Worm (Caenorhabditis elegans): ENCODE measurements around the gene dnc-3.

Gene dnc-3

DNA sequence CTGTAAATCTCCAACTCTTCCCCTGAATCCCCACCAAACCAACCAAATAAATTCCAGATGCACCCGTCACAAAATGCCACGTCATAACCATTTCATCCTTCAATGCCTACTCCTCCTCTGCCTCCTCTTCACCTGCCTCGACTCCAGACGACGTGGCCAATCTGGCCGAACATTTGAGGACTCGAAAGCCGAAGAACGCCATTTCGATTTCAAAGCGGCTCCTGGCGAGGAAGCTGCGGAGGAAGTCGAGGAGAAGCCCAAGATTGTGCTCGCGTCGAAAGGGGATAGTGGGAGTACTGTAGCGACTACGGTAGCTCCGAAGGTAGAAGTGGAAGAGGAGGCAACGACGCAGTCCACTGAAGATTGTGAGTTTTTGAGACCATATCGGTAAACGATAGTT lies 3.9 kb downstream of the dnc-3 start, which contains the start of gene lgc-45:
TSS of gene lgc-45 (plus strand) at position 56 of the 400 bp plus-strand sequence.
- TF ChIP-seq egl-5 (tag; optimal IDR thresholded peaks at IDR 0.05) (no peak), ztf-4 (tag; optimal IDR thresholded peaks at IDR 0.05) (no peak), nhr-43 (tag; optimal IDR thresholded peaks at IDR 0.05; ENCODE audit: poor library complexity, severe bottlenecking) (no peak), nhr-23 (tag; optimal IDR thresholded peaks at IDR 0.05) (no peak), nhr-25 (tag; optimal IDR thresholded peaks at IDR 0.05) (no peak), elt-3 (tag; optimal IDR thresholded peaks at IDR 0.05) (no peak), mdl-1 (tag; optimal IDR thresholded peaks at IDR 0.05) (no peak), ceh-28 (tag; optimal IDR thresholded peaks at IDR 0.05) (no peak), nhr-77 (tag; optimal IDR thresholded peaks at IDR 0.05) (no peak), nhr-67 (tag; optimal IDR thresholded peaks at IDR 0.05) (no peak), eor-1 (tag; optimal IDR thresholded peaks at IDR 0.05) (no peak), nfya-1 (tag; optimal IDR thresholded peaks at IDR 0.05; ENCODE audit: insufficient read depth) (no peak), hmg-11 (tag; optimal IDR thresholded peaks at IDR 0.05) (no peak), snpc-4 (tag; optimal IDR thresholded peaks at IDR 0.05) (no peak), ama-1 (optimal IDR thresholded peaks at IDR 0.05) (no peak), ceh-9 (tag; optimal IDR thresholded peaks at IDR 0.05) (no peak), nhr-11 (tag; optimal IDR thresholded peaks at IDR 0.05) (no peak), aly-2 (tag; optimal IDR thresholded peaks at IDR 0.05) (no peak)

- no peak for TF ChIP-seq snpc-4 (tag; optimal IDR thresholded peaks at IDR 0.05)
- TF ChIP-seq ceh-16 (tag; optimal IDR thresholded peaks at IDR 0.05): no peak
- no peak for TF ChIP-seq R02D3.7 (tag; optimal IDR thresholded peaks at IDR 0.05)
- TF ChIP-seq mml-1 (tag; optimal IDR thresholded peaks at IDR 0.05): no peak
- TF ChIP-seq pha-4 (tag; optimal IDR thresholded peaks at IDR 0.05): no peak
- TF ChIP-seq daf-12 (tag; optimal IDR thresholded peaks at IDR 0.05): no peak
These were observed 7.1 kb downstream of the dnc-3 start, which contains the start of gene W10G11.1 for ce11 chrII:3560592-3560991. W10G11.1 (minus strand) TSS chrII:3560692.

- TF ChIP-seq elt-2 (tag; optimal IDR thresholded peaks at IDR 0.05) (no peak), eor-1 (tag; optimal IDR thresholded peaks at IDR 0.05) (no peak), zag-1 (tag; optimal IDR thresholded peaks at IDR 0.05) (no peak), elt-1 (tag; optimal IDR thresholded peaks at IDR 0.05) (no peak), ama-1 (optimal IDR thresholded peaks at IDR 0.05) (no peak), aly-2 (tag; optimal IDR thresholded peaks at IDR 0.05) (no peak), nhr-23 (tag; optimal IDR thresholded peaks at IDR 0.05) (no peak), ceh-16 (tag; optimal IDR thresholded peaks at IDR 0.05) (no peak), fkh-2 (tag; optimal IDR thresholded peaks at IDR 0.05) (no peak), lin-15B (tag; optimal IDR thresholded peaks at IDR 0.05) (no peak), fkh-10 (GFP tag; optimal IDR thresholded peaks at IDR 0.05) (no peak), ceh-82 (tag; optimal IDR thresholded peaks at IDR 0.05) (no peak), sea-2 (GFP tag; optimal IDR thresholded peaks at IDR 0.05) (no peak), ZK546.5 (tag; optimal IDR thresholded peaks at IDR 0.05) (no peak)
These were observed 8.0 kb downstream of the dnc-3 start, which contains the start of gene W10G11.2 for ce11 chrII:3561561-3561960. W10G11.2 (minus strand) TSS chrII:3561661.

DNA sequence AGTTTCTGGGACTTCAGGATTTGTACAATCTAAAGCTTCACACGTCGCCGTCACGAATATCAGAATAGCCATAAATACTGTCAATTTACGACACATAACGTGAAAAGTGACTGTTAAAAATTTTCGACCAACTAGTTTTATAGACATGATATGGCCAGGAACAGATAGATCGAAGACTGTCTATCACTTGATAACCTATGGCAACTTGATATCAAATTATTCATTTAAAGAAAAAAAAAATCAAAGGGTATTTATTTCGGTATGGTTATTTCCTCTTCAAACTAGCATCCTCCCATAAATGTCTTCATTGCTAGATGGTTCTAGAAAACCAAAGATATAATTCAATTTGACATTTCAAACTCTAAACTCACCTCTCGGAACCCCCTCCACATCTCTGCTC lies 8.9 kb downstream of the dnc-3 start, which contains the start of gene W10G11.3:
TSS of gene W10G11.3 (minus strand) at position 101 of the 400 bp plus-strand sequence.
- no peak for TF ChIP-seq elt-3 (tag; optimal IDR thresholded peaks at IDR 0.05)
- TF ChIP-seq mdl-1 (tag; optimal IDR thresholded peaks at IDR 0.05): no peak
- no peak for TF ChIP-seq ceh-82 (tag; optimal IDR thresholded peaks at IDR 0.05)
- TF ChIP-seq snpc-4 (tag; optimal IDR thresholded peaks at IDR 0.05): no peak
- TF ChIP-seq ceh-9 (tag; optimal IDR thresholded peaks at IDR 0.05): no peak
- TF ChIP-seq nhr-77 (tag; optimal IDR thresholded peaks at IDR 0.05): no peak

ce11 chrII:3567066-3567465 lies 13.5 kb downstream of the dnc-3 start:
- TF ChIP-seq fkh-10 (GFP tag; optimal IDR thresholded peaks at IDR 0.05) (no peak), unc-39 (tag; optimal IDR thresholded peaks at IDR 0.05) (no peak), lin-15B (tag; optimal IDR thresholded peaks at IDR 0.05) (no peak), nhr-25 (tag; optimal IDR thresholded peaks at IDR 0.05) (no peak), aly-2 (tag; optimal IDR thresholded peaks at IDR 0.05) (no peak), skn-1 (tag; optimal IDR thresholded peaks at IDR 0.05) (no peak)

Measured in whole organism, L3 larva.